Comparison of ENCODE assay signal across 1 fruit fly cellular context in the genomic region with DNA sequence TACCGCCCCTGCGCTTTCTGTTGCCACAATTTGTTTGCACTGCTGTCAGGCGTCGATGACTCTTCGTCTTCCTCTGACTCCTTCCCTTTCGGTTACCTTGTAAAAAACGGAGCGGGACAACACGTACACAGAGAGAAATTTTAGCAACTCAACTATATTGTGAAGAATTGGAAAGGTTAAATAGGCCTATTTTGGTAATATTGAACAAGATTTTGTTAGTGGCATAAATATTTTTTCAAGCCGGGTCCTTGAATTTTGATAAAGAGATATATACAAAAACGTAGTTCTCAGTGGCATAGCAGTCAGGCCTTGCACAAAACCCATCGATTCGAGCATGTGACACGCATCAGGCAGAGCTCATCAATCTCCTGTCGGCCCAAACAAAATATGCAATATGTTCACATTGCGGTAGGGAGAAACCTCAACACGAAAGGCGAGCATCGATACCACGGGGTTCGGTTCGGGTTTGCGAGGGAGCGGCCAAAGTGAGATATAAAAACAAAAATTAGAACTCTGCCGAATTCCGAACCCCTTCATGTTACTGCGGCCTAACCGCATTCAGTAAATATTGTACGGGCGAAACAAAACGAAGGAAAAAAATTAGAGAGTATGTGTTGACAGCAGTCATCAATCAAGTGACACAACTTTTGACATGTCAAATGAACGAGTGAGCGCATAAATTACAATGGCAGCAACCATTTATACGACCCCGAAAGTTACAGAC.
TF ChIP-seq lines count a peak whose summit lies in the region.

No protein-coding gene starts in this region.

TF ChIP-seq in whole organism, embryonic, 481 proteins besides CTCF, POLR2A, EP300 and RAD21 (continued from another document and continues in another):
- TF ChIP-seq rib (GFP tag; IDR thresholded peaks at IDR 0.05; lab: Robert Waterston, UW) (no peak), CG1792 (GFP tag; optimal IDR thresholded peaks at IDR 0.05; lab: Kevin White, UChicago) (peak; percentile 63), Rfx (GFP tag; IDR thresholded peaks at IDR 0.05; lab: Robert Waterston, UW) (peak; percentile 43; the same call in 1 of the 2 replicates), ham (GFP tag; IDR thresholded peaks at IDR 0.05; lab: Robert Waterston, UW) (0 out of 2 replicates have a peak, but pooled peaks have one; percentile 18), row (GFP tag; IDR thresholded peaks at IDR 0.05; lab: Robert Waterston, UW) (peak; percentile 74), CG2120 (GFP tag; optimal IDR thresholded peaks at IDR 0.05; lab: Kevin White, UChicago) (peak; percentile 42), schlank (tag; optimal IDR thresholded peaks at IDR 0.05; lab: Kevin White, UChicago) (no peak), oc (tag; optimal IDR thresholded peaks at IDR 0.05; lab: Kevin White, UChicago) (peak; percentile 16), pita (GFP tag; optimal IDR thresholded peaks at IDR 0.05; lab: Kevin White, UChicago) (no peak), sqz (GFP tag; optimal IDR thresholded peaks at IDR 0.05; lab: Kevin White, UChicago) (peak; percentile 67), Trl (optimal IDR thresholded peaks at IDR 0.05; lab: Kevin White, UChicago) (no peak), Trl (GFP tag; optimal IDR thresholded peaks at IDR 0.05; lab: Kevin White, UChicago) (peak; percentile 86), CoRest (tag; optimal IDR thresholded peaks at IDR 0.05; lab: Kevin White, UChicago) (peak; percentile 66), unpg (GFP tag; optimal IDR thresholded peaks at IDR 0.05; lab: Kevin White, UChicago) (peak; percentile 54), sob (GFP tag; IDR thresholded peaks at IDR 0.05; lab: Robert Waterston, UW) (peak; percentile 54; the same call in 1 of the 2 replicates), bowl (GFP tag; IDR thresholded peaks at IDR 0.05; lab: Robert Waterston, UW) (no peak), ems (GFP tag; optimal IDR thresholded peaks at IDR 0.05; lab: Kevin White, UChicago) (peak; percentile 29), vnd (GFP tag; IDR thresholded peaks at IDR 0.05; lab: Robert Waterston, UW; ENCODE audit: partially characterized antibody) (no peak), Dek (tag; optimal IDR thresholded peaks at IDR 0.05; lab: Kevin White, UChicago) (no peak), Spps (tag; optimal IDR thresholded peaks at IDR 0.05; lab: Kevin White, UChicago) (peak; percentile 76), Dp (GFP tag; optimal IDR thresholded peaks at IDR 0.05; lab: Kevin White, UChicago) (no peak), ewg (GFP tag; optimal IDR thresholded peaks at IDR 0.05; lab: Kevin White, UChicago) (peak; percentile 48), NfI (GFP tag; optimal IDR thresholded peaks at IDR 0.05; lab: Kevin White, UChicago) (peak; percentile 63), CG32772 (GFP tag; IDR thresholded peaks at IDR 0.05; lab: Robert Waterston, UW) (peak; percentile 84), pros (GFP tag; optimal IDR thresholded peaks at IDR 0.05; lab: Kevin White, UChicago) (no peak), Hmx (GFP tag; optimal IDR thresholded peaks at IDR 0.05; lab: Kevin White, UChicago) (peak; percentile 31), CG33213 (GFP tag; optimal IDR thresholded peaks at IDR 0.05; lab: Kevin White, UChicago) (peak; percentile 78), sug (tag; optimal IDR thresholded peaks at IDR 0.05; lab: Kevin White, UChicago) (peak; percentile 16), dpn (GFP tag; optimal IDR thresholded peaks at IDR 0.05; lab: Kevin White, UChicago) (peak; percentile 54 to 86), H15 (GFP tag; IDR thresholded peaks at IDR 0.05; lab: Robert Waterston, UW) (peak; percentile 62; the same call in 2 of the 3 replicates), mirr (GFP tag; optimal IDR thresholded peaks at IDR 0.05; lab: Kevin White, UChicago) (no peak), tll (GFP tag; optimal IDR thresholded peaks at IDR 0.05; lab: Kevin White, UChicago) (peak in 1 of 2 experiments; percentile 41), ci (GFP tag; IDR thresholded peaks at IDR 0.05; lab: Robert Waterston, UW) (peak; percentile 88), Xbp1 (GFP tag; optimal IDR thresholded peaks at IDR 0.05; lab: Kevin White, UChicago) (peak; percentile 80), zen2 (GFP tag; IDR thresholded peaks at IDR 0.05; lab: Robert Waterston, UW; ENCODE audit: partially characterized antibody) (no peak), Hey (tag; optimal IDR thresholded peaks at IDR 0.05; lab: Kevin White, UChicago) (no peak), CG2129 (GFP tag; IDR thresholded peaks at IDR 0.05; lab: Robert Waterston, UW; ENCODE audit: partially characterized antibody) (no peak), gce (GFP tag; IDR thresholded peaks at IDR 0.05; lab: Robert Waterston, UW) (0 out of 3 replicates have a peak, but pooled peaks have one; percentile 44), CG30431 (GFP tag; optimal IDR thresholded peaks at IDR 0.05; lab: Kevin White, UChicago) (peak; percentile 81), tup (GFP tag; optimal IDR thresholded peaks at IDR 0.05; lab: Kevin White, UChicago) (peak; percentile 57), CG2116 (GFP tag; optimal IDR thresholded peaks at IDR 0.05; lab: Kevin White, UChicago) (peak; percentile 37), otp (GFP tag; IDR thresholded peaks at IDR 0.05; lab: Robert Waterston, UW) (peak; percentile 79; the same call in 2 of the 3 replicates), br (optimal IDR thresholded peaks at IDR 0.05; lab: Kevin White, UChicago) (no peak), CG14014 (GFP tag; IDR thresholded peaks at IDR 0.05; lab: Robert Waterston, UW) (peak; percentile 53; the same call in 1 of the 2 replicates), CG17359 (tag; optimal IDR thresholded peaks at IDR 0.05; lab: Kevin White, UChicago) (peak; percentile 73), Rx (GFP tag; IDR thresholded peaks at IDR 0.05; lab: Robert Waterston, UW) (peak; percentile 73), CG3847 (GFP tag; IDR thresholded peaks at IDR 0.05; lab: Robert Waterston, UW) (peak; percentile 46; the same call in 1 of the 2 replicates), GATAe (GFP tag; conservative IDR thresholded peaks at IDR 0.05; lab: Robert Waterston, UW) (no peak), sima (GFP tag; optimal IDR thresholded peaks at IDR 0.05; lab: Kevin White, UChicago) (no peak), tna (GFP tag; IDR thresholded peaks at IDR 0.05; lab: Robert Waterston, UW; ENCODE audit: partially characterized antibody) (no peak), CG11398 (GFP tag; optimal IDR thresholded peaks at IDR 0.05; lab: Kevin White, UChicago) (peak; percentile 26), CG3726 (GFP tag; IDR thresholded peaks at IDR 0.05; lab: Robert Waterston, UW) (0 out of 3 replicates have a peak, but pooled peaks have one; percentile 40), Sin3A (optimal IDR thresholded peaks at IDR 0.05; lab: Kevin White, UChicago) (no peak), Hr51 (GFP tag; optimal IDR thresholded peaks at IDR 0.05; lab: Kevin White, UChicago) (peak; percentile 49), CG15514 (GFP tag; optimal IDR thresholded peaks at IDR 0.05; lab: Kevin White, UChicago) (no peak), CG7928 (GFP tag; optimal IDR thresholded peaks at IDR 0.05; lab: Kevin White, UChicago) (no peak), sc (optimal IDR thresholded peaks at IDR 0.05; lab: Kevin White, UChicago) (no peak), sc (GFP tag; optimal IDR thresholded peaks at IDR 0.05; lab: Kevin White, UChicago) (peak; percentile 37), CG6854 (GFP tag; optimal IDR thresholded peaks at IDR 0.05; lab: Kevin White, UChicago) (peak; percentile 14), CG5180 (GFP tag; optimal IDR thresholded peaks at IDR 0.05; lab: Kevin White, UChicago) (peak; percentile 55), ac (GFP tag; optimal IDR thresholded peaks at IDR 0.05; lab: Kevin White, UChicago) (peak; percentile 67), Abd-B (GFP tag; optimal IDR thresholded peaks at IDR 0.05; lab: Kevin White, UChicago) (peak; percentile 56), NK7.1 (GFP tag; optimal IDR thresholded peaks at IDR 0.05; lab: Kevin White, UChicago) (peak; percentile 49), shn (GFP tag; optimal IDR thresholded peaks at IDR 0.05; lab: Kevin White, UChicago) (peak; percentile 27), CG18599 (GFP tag; optimal IDR thresholded peaks at IDR 0.05; lab: Kevin White, UChicago) (peak; percentile 67), Atf-2 (GFP tag; optimal IDR thresholded peaks at IDR 0.05; lab: Kevin White, UChicago) (peak; percentile 70), unc-4 (GFP tag; IDR thresholded peaks at IDR 0.05; lab: Robert Waterston, UW; ENCODE audit: partially characterized antibody) (no peak), CG31365 (tag; optimal IDR thresholded peaks at IDR 0.05; lab: Kevin White, UChicago) (no peak), Poxn (GFP tag; IDR thresholded peaks at IDR 0.05; lab: Robert Waterston, UW) (no peak), lilli (GFP tag; optimal IDR thresholded peaks at IDR 0.05; lab: Kevin White, UChicago) (peak; percentile 69), CG4282 (GFP tag; optimal IDR thresholded peaks at IDR 0.05; lab: Kevin White, UChicago) (peak; percentile 24), sr (GFP tag; IDR thresholded peaks at IDR 0.05; lab: Robert Waterston, UW) (no peak), CG4854 (GFP tag; optimal IDR thresholded peaks at IDR 0.05; lab: Kevin White, UChicago) (peak; percentile 36), CG2712 (tag; optimal IDR thresholded peaks at IDR 0.05; lab: Kevin White, UChicago) (peak; percentile 91), CG7745 (tag; optimal IDR thresholded peaks at IDR 0.05; lab: Kevin White, UChicago) (peak; percentile 77), chif (GFP tag; optimal IDR thresholded peaks at IDR 0.05; lab: Kevin White, UChicago) (peak; percentile 70 to 87), trh (GFP tag; optimal IDR thresholded peaks at IDR 0.05; lab: Kevin White, UChicago) (peak; percentile 23), Blimp-1 (GFP tag; optimal IDR thresholded peaks at IDR 0.05; lab: Kevin White, UChicago) (peak; percentile 81), CG10366 (GFP tag; IDR thresholded peaks at IDR 0.05; lab: Robert Waterston, UW) (peak; percentile 54), CG7987 (GFP tag; optimal IDR thresholded peaks at IDR 0.05; lab: Kevin White, UChicago) (no peak), Drgx (GFP tag; IDR thresholded peaks at IDR 0.05; lab: Robert Waterston, UW) (peak; percentile 49), gro (GFP tag; optimal IDR thresholded peaks at IDR 0.05; lab: Kevin White, UChicago) (peak; percentile 14), fd64A (GFP tag; optimal IDR thresholded peaks at IDR 0.05; lab: Kevin White, UChicago) (peak; percentile 29), Elba2 (GFP tag; optimal IDR thresholded peaks at IDR 0.05; lab: Kevin White, UChicago) (peak; percentile 64), Deaf1 (tag; optimal IDR thresholded peaks at IDR 0.05; lab: Kevin White, UChicago) (peak; percentile 55), CG1233 (GFP tag; optimal IDR thresholded peaks at IDR 0.05; lab: Kevin White, UChicago) (peak; percentile 75), Dref (GFP tag; IDR thresholded peaks at IDR 0.05; lab: Robert Waterston, UW) (no peak), CG7963 (GFP tag; IDR thresholded peaks at IDR 0.05; lab: Robert Waterston, UW; ENCODE audit: partially characterized antibody) (no peak), CG3281 (GFP tag; optimal IDR thresholded peaks at IDR 0.05; lab: Kevin White, UChicago) (peak; percentile 9), CG1647 (GFP tag; optimal IDR thresholded peaks at IDR 0.05; lab: Kevin White, UChicago) (peak; percentile 51), grau (tag; optimal IDR thresholded peaks at IDR 0.05; lab: Kevin White, UChicago) (peak; percentile 63), Oaz (GFP tag; IDR thresholded peaks at IDR 0.05; lab: Robert Waterston, UW) (no peak), lov (optimal IDR thresholded peaks at IDR 0.05; lab: Kevin White, UChicago) (no peak), lov (GFP tag; IDR thresholded peaks at IDR 0.05; lab: Robert Waterston, UW) (peak; percentile 81; the same call in 2 of the 3 replicates), Myb (GFP tag; optimal IDR thresholded peaks at IDR 0.05; lab: Kevin White, UChicago) (peak; percentile 29), slp2 (GFP tag; optimal IDR thresholded peaks at IDR 0.05; lab: Kevin White, UChicago) (peak; percentile 70), NFAT (GFP tag; IDR thresholded peaks at IDR 0.05; lab: Robert Waterston, UW) (no peak), phol (tag; optimal IDR thresholded peaks at IDR 0.05; lab: Kevin White, UChicago) (peak; percentile 84), Meics (GFP tag; optimal IDR thresholded peaks at IDR 0.05; lab: Kevin White, UChicago) (peak; percentile 60), so (GFP tag; IDR thresholded peaks at IDR 0.05; lab: Robert Waterston, UW) (peak; percentile 78; the same call in 2 of the 3 replicates), aop (GFP tag; IDR thresholded peaks at IDR 0.05; lab: Robert Waterston, UW) (no peak), ash1 (GFP tag; optimal IDR thresholded peaks at IDR 0.05; lab: Kevin White, UChicago) (no peak), Kr (GFP tag; optimal IDR thresholded peaks at IDR 0.05; lab: Kevin White, UChicago) (peak; percentile 71), CG13287 (GFP tag; IDR thresholded peaks at IDR 0.05; lab: Robert Waterston, UW; ENCODE audit: partially characterized antibody) (no peak), ftz-f1 (GFP tag; optimal IDR thresholded peaks at IDR 0.05; lab: Kevin White, UChicago) (no peak), Adf1 (GFP tag; IDR thresholded peaks at IDR 0.05; lab: Robert Waterston, UW) (no peak), gcm2 (GFP tag; optimal IDR thresholded peaks at IDR 0.05; lab: Kevin White, UChicago) (no peak), cad (GFP tag; optimal IDR thresholded peaks at IDR 0.05; lab: Kevin White, UChicago) (no peak), CG6683 (GFP tag; optimal IDR thresholded peaks at IDR 0.05; lab: Kevin White, UChicago) (peak; percentile 18), zfh2 (GFP tag; optimal IDR thresholded peaks at IDR 0.05; lab: Kevin White, UChicago) (no peak), CG32767 (GFP tag; IDR thresholded peaks at IDR 0.05; lab: Robert Waterston, UW) (peak; percentile 54; the same call in 1 of the 2 replicates), NC2α (GFP tag; optimal IDR thresholded peaks at IDR 0.05; lab: Kevin White, UChicago) (peak; percentile 78), ato (GFP tag; IDR thresholded peaks at IDR 0.05; lab: Robert Waterston, UW; ENCODE audit: partially characterized antibody) (no peak), Hmr (GFP tag; optimal IDR thresholded peaks at IDR 0.05; lab: Kevin White, UChicago) (peak; percentile 59), Taf1 (GFP tag; IDR thresholded peaks at IDR 0.05; lab: Robert Waterston, UW) (no peak), CG14860 (GFP tag; IDR thresholded peaks at IDR 0.05; lab: Robert Waterston, UW; ENCODE audit: partially characterized antibody) (no peak), CG8765 (GFP tag; IDR thresholded peaks at IDR 0.05; lab: Robert Waterston, UW) (peak; percentile 83), lbe (GFP tag; optimal IDR thresholded peaks at IDR 0.05; lab: Kevin White, UChicago) (peak; percentile 82), Oli (tag; optimal IDR thresholded peaks at IDR 0.05; lab: Kevin White, UChicago) (peak; percentile 71), CG2202 (tag; optimal IDR thresholded peaks at IDR 0.05; lab: Kevin White, UChicago) (peak; percentile 59), Ada2b (GFP tag; IDR thresholded peaks at IDR 0.05; lab: Robert Waterston, UW) (peak; percentile 30; the same call in 1 of the 2 replicates)
